Fruit fly (Drosophila melanogaster): ENCODE measurements around the gene Sys1.

DNA sequence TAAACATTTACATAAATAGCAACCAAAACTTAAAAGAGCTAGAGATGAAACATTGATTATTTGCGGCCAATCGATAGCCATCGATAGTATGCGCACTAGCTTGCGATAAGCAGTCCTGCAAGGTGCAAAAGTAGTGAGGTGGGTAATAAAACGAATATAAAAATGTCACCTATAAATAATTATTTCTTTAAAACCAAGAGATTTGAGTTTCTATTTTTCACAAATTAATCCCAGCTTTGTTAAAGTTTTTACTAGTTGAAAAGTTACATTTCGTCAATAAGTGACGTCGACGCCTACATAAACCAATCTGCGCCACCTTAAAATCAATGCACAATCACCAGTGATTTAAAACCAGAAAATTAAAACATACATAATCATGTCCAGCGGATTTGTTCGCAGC, 1.9 kb upstream of the Sys1 start, which contains the start of the genes Mkk4 and SLIRP2:
- TF ChIP-seq brk (GFP tag; optimal IDR thresholded peaks at IDR 0.05), result peak; percentile 95
- TF ChIP-seq Hr78 (GFP tag; optimal IDR thresholded peaks at IDR 0.05), result no peak
- TF ChIP-seq h (GFP tag; optimal IDR thresholded peaks at IDR 0.05), result peak; percentile 99
